Worm (Caenorhabditis elegans) whole organism, L3 larva: ENCODE measurements around the gene ugt-29.

Experiments used
- fkh-10 ChIP-seq: sonication (generic microtip); optimal IDR thresholded peaks from 2 replicates; lab custom pipeline; 2017; ENCODE audit warnings: missing biosample characterization, missing genetic modification reagents, missing genetic modification characterization
- mdl-1 ChIP-seq: fragments of 150-350 bp; optimal IDR thresholded peaks from 2 replicates; lab custom pipeline; 2014; ENCODE audit warnings: missing biosample characterization, missing genetic modification characterization

ce11 chrV:727484-728351 lies 28.3 kb upstream of the ugt-29 start, which contains the start of the genes icl-1 and srh-2:
- TF ChIP-seq fkh-10 = no peak
- no peak for TF ChIP-seq mdl-1 (tag; lab: Kevin White, UChicago)
